Fruit fly (Drosophila melanogaster) whole organism, embryonic: ENCODE measurements around the gene CG1142.

Source experiments
- Atf6 ChIP-seq: fragments of 200-800 bp; sonication (Bioruptor generic); IDR thresholded peaks from 2 replicates; pipeline ENCODE4 v1.3.6; 2022; ENCODE audit warnings: missing biosample characterization, missing genetic modification characterization
- Awh ChIP-seq: fragments of 200-800 bp; sonication (Bioruptor generic); IDR thresholded peaks from 2 replicates; pipeline ENCODE4, ENCODE4 v1.3.6; 2022; ENCODE audit warnings: missing biosample characterization, missing genetic modification characterization
- CG10431 ChIP-seq: fragments of 200-800 bp; sonication (Bioruptor generic); optimal IDR thresholded peaks from 3 replicates; lab custom pipeline; 2018; ENCODE audit warnings: missing biosample characterization, mild to moderate bottlenecking, missing genetic modification characterization
- CG1233 ChIP-seq: fragments of 200-800 bp; sonication (Bioruptor generic); optimal IDR thresholded peaks from 4 replicates; lab custom pipeline; 2018; ENCODE audit warnings: missing biosample characterization, mild to moderate bottlenecking, missing genetic modification characterization
- CG12769 ChIP-seq: fragments of 200-800 bp; sonication (Bioruptor generic); optimal IDR thresholded peaks from 2 replicates; lab custom pipeline; 2019; ENCODE audit warnings: missing biosample characterization, mild to moderate bottlenecking, missing genetic modification characterization, moderate library complexity
- CG13894 ChIP-seq: fragments of 200-800 bp; sonication (Bioruptor generic); optimal IDR thresholded peaks from 3 replicates; lab custom pipeline; 2018; ENCODE audit warnings: missing biosample characterization, mild to moderate bottlenecking, missing genetic modification characterization, moderate library complexity
- CG15601 ChIP-seq: fragments of 200-800 bp; sonication (Bioruptor generic); optimal IDR thresholded peaks from 3 replicates; lab custom pipeline; 2019; ENCODE audit warnings: missing biosample characterization, mild to moderate bottlenecking, missing genetic modification characterization, moderate library complexity
- CG16815 ChIP-seq: fragments of 200-800 bp; sonication (Bioruptor generic); optimal IDR thresholded peaks from 3 replicates; lab custom pipeline; 2017; ENCODE audit warnings: missing biosample characterization, mild to moderate bottlenecking, missing genetic modification characterization
- CG18764 ChIP-seq: fragments of 200-800 bp; sonication (Bioruptor generic); optimal IDR thresholded peaks from 3 replicates; lab custom pipeline; 2016; ENCODE audit warnings: missing biosample characterization, missing genetic modification characterization
- CG30403 ChIP-seq: fragments of 200-800 bp; sonication (Bioruptor generic); optimal IDR thresholded peaks from 3 replicates; lab custom pipeline; 2016; ENCODE audit warnings: missing biosample characterization, missing genetic modification characterization
- CG32532 ChIP-seq: fragments of 200-800 bp; sonication (Bioruptor generic); IDR thresholded peaks from 2 replicates; pipeline ENCODE4 v1.3.6; 2022; ENCODE audit warnings: missing biosample characterization, missing genetic modification characterization
- CG3847 ChIP-seq: fragments of 200-800 bp; sonication (Bioruptor generic); IDR thresholded peaks from 2 replicates; pipeline ENCODE4 v1.3.6; 2022; ENCODE audit warnings: missing biosample characterization, missing genetic modification characterization
- CG4730 ChIP-seq: fragments of 200-800 bp; sonication (Bioruptor generic); IDR thresholded peaks from 2 replicates; pipeline ENCODE4 v1.3.6; 2022; ENCODE audit warnings: missing biosample characterization, missing genetic modification characterization
- CG7271 ChIP-seq: fragments of 200-800 bp; sonication (Bioruptor generic); optimal IDR thresholded peaks from 2 replicates; lab custom pipeline; 2018; ENCODE audit warnings: missing biosample characterization, mild to moderate bottlenecking, missing genetic modification characterization, moderate library complexity
- Dfd ChIP-seq, 2 experiments: fragments of >200 bp; optimal IDR thresholded peaks; 2 replicates each; lab custom pipeline; 2017; ENCODE audit warnings: missing biosample characterization in 2 of 2, missing genetic modification characterization in 2 of 2
- Eip74EF ChIP-seq, 2 experiments: fragments of 200-800 bp in 1 of 2; fragments of >200 bp in 1 of 2; sonication (Bioruptor generic) in 1 of 2; optimal IDR thresholded peaks; 2 replicates each; lab custom pipeline; 2017 to 2019; ENCODE audit warnings: missing biosample characterization in 2 of 2, missing genetic modification characterization in 2 of 2, mild to moderate bottlenecking in 1 of 2, moderate library complexity in 1 of 2
- Ets65A ChIP-seq: fragments of 200-800 bp; sonication (Bioruptor generic); peaks from one replicate; lab custom pipeline; 2016; ENCODE audit warnings: missing biosample characterization, missing genetic modification characterization
- Vsx1 ChIP-seq: fragments of 200-800 bp; sonication (Bioruptor generic); optimal IDR thresholded peaks from 2 replicates; lab custom pipeline; 2017; ENCODE audit warnings: missing biosample characterization, mild to moderate bottlenecking, missing genetic modification characterization, missing genetic modification reagents
- Xrp1 ChIP-seq: fragments of 200-800 bp; sonication (Bioruptor generic); IDR thresholded peaks from 2 replicates; pipeline ENCODE4 v1.3.6; 2022; ENCODE audit warnings: missing biosample characterization, missing genetic modification characterization
- abd-A ChIP-seq: fragments of 200-800 bp; sonication (Bioruptor generic); optimal IDR thresholded peaks from 3 replicates; lab custom pipeline; 2019; ENCODE audit warnings: missing biosample characterization, mild to moderate bottlenecking, missing genetic modification characterization, moderate library complexity
- bab2 ChIP-seq: fragments of 200-800 bp; sonication (Bioruptor generic); optimal IDR thresholded peaks from 2 replicates; lab custom pipeline; 2016; ENCODE audit warnings: missing biosample characterization, missing genetic modification characterization
- chinmo ChIP-seq: fragments of 200-800 bp; sonication (Bioruptor generic); IDR thresholded peaks from 4 replicates; pipeline ENCODE4 v1.3.6; 2022; ENCODE audit warnings: missing biosample characterization, missing genetic modification characterization; ENCODE audit not compliant: partially characterized antibody
- dan ChIP-seq: fragments of 200-800 bp; sonication (Bioruptor generic); IDR thresholded peaks from 2 replicates; pipeline ENCODE4 v1.3.6; 2022; ENCODE audit warnings: missing biosample characterization, missing genetic modification characterization
- dpn ChIP-seq, 2 experiments: fragments of 200-800 bp; sonication (Bioruptor generic); optimal IDR thresholded peaks; 3 replicates each; lab custom pipeline; 2016; ENCODE audit warnings: missing biosample characterization in 2 of 2, missing genetic modification characterization in 2 of 2
- grn ChIP-seq: fragments of 200-800 bp; sonication (Bioruptor generic); optimal IDR thresholded peaks from 3 replicates; lab custom pipeline; 2017; ENCODE audit warnings: missing biosample characterization, missing genetic modification characterization
- gsb-n ChIP-seq: fragments of 200-800 bp; sonication (Bioruptor generic); optimal IDR thresholded peaks from 3 replicates; lab custom pipeline; 2018; ENCODE audit warnings: missing biosample characterization, mild to moderate bottlenecking, missing genetic modification characterization
- ken ChIP-seq: fragments of 200-800 bp; sonication (Bioruptor generic); IDR thresholded peaks from 3 replicates; pipeline ENCODE4 v1.3.6; 2022; ENCODE audit warnings: missing biosample characterization, missing genetic modification characterization
- oc ChIP-seq: fragments of 200-800 bp; sonication (Bioruptor generic); optimal IDR thresholded peaks from 2 replicates; lab custom pipeline; 2018; ENCODE audit warnings: missing biosample characterization, mild to moderate bottlenecking, missing genetic modification characterization, moderate library complexity
- sd ChIP-seq: fragments of 200-800 bp; sonication (Bioruptor generic); optimal IDR thresholded peaks from 3 replicates; lab custom pipeline; 2018; ENCODE audit warnings: missing biosample characterization, mild to moderate bottlenecking, missing genetic modification characterization, moderate library complexity
- sisA ChIP-seq: fragments of 200-800 bp; sonication (Bioruptor generic); IDR thresholded peaks from 2 replicates; pipeline ENCODE4 v1.3.6; 2022; ENCODE audit warnings: missing biosample characterization, missing genetic modification characterization
- tio ChIP-seq: fragments of 200-800 bp; sonication (Bioruptor generic); optimal IDR thresholded peaks from 2 replicates; lab custom pipeline; 2017; ENCODE audit warnings: missing biosample characterization, missing genetic modification characterization, inconsistent platforms
- unpg ChIP-seq: fragments of 200-800 bp; sonication (Bioruptor generic); optimal IDR thresholded peaks from 3 replicates; lab custom pipeline; 2018; ENCODE audit warnings: missing biosample characterization, mild to moderate bottlenecking, missing genetic modification characterization, moderate library complexity
- vnd ChIP-seq: fragments of 200-800 bp; sonication (Bioruptor generic); IDR thresholded peaks from 3 replicates; pipeline ENCODE4 v1.3.6; 2022; ENCODE audit warnings: missing biosample characterization, missing genetic modification characterization; ENCODE audit not compliant: partially characterized antibody
- wor ChIP-seq: fragments of 200-800 bp; sonication (Bioruptor generic); IDR thresholded peaks from 2 replicates; pipeline ENCODE4 v1.3.6; 2022; ENCODE audit warnings: missing biosample characterization, missing genetic modification characterization

The CG1142 gene

DNA sequence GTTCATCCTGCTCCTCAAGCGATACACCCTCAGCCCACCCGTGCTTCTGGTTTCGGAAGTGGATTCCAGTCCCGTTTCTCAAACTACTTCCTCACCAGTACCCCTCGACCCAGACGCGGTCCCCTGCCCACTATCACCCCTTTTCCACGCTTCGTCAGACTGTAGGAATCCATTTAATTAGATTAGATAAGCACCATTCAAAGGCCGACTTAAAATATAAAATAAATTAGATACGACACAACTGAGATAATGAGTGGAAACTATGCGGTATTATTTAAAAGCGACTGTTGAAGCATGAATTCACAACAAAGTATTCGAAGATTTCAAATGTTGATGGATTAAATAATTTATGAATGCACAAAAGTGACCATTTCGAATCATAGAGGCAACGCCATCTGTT, 32.2 kb downstream of the CG1142 start:
- peak; percentile 51 for TF ChIP-seq abd-A
- TF ChIP-seq sd (tag; lab: Kevin White, UChicago), result peak; percentile 92
- peak; percentile 51; the same call in 1 of the 2 replicates for TF ChIP-seq Awh
- TF ChIP-seq CG12769, result peak; percentile 18
- TF ChIP-seq ken, result no peak

dm6 chr3R:7439306-7439810, 34.2 kb downstream of the CG1142 start, which contains the start of gene CG14598:
Gene CG14598, plus strand, starts transcription at chr3R:7439760.
- TF ChIP-seq CG32532 (GFP tag; lab: Robert Waterston, UW) (peak; percentile 40; the same call in 1 of the 2 replicates), Ets65A (peak; percentile 83), Xrp1 (GFP tag; lab: Robert Waterston, UW) (no peak), chinmo (GFP tag; lab: Robert Waterston, UW) (peak; percentile 72; the same call in 1 of the 4 replicates)

dm6 chr3R:7438869-7439268, 34.7 kb downstream of the CG1142 start:
- peak; percentile 2 for TF ChIP-seq CG12769
- TF ChIP-seq CG13894, result peak; percentile 28
- TF ChIP-seq CG1233, result no peak
- no peak for TF ChIP-seq sisA (GFP tag; lab: Robert Waterston, UW)
- no peak for TF ChIP-seq CG15601 (tag; lab: Kevin White, UChicago)
- no peak for TF ChIP-seq Vsx1 (GFP tag; lab: Kevin White, UChicago)
- no peak for TF ChIP-seq vnd (GFP tag; lab: Robert Waterston, UW)
- peak; percentile 84 for TF ChIP-seq abd-A
- TF ChIP-seq CG4730, result no peak
- TF ChIP-seq unpg (GFP tag; lab: Kevin White, UChicago), result no peak
- no peak for TF ChIP-seq CG18764 (GFP tag; lab: Kevin White, UChicago)
- no peak for TF ChIP-seq CG16815 (GFP tag; lab: Kevin White, UChicago)
- TF ChIP-seq sd (tag; lab: Kevin White, UChicago), result peak; percentile 24
- TF ChIP-seq Dfd (GFP tag; optimal IDR thresholded peaks at IDR 0.05; lab: Kevin White, UChicago), result no peak
- TF ChIP-seq chinmo (GFP tag; lab: Robert Waterston, UW), result peak; percentile 12; the same call in 1 of the 4 replicates
- TF ChIP-seq CG30403 (GFP tag; lab: Kevin White, UChicago), result no peak
- no peak for TF ChIP-seq CG10431 (GFP tag; lab: Kevin White, UChicago)
- TF ChIP-seq tio (GFP tag; lab: Kevin White, UChicago), result no peak
- TF ChIP-seq bab2 (GFP tag; lab: Kevin White, UChicago), result no peak
- TF ChIP-seq wor (GFP tag; lab: Robert Waterston, UW), result no peak
- TF ChIP-seq dpn (GFP tag; optimal IDR thresholded peaks at IDR 0.05; lab: Kevin White, UChicago), result no peak
- TF ChIP-seq CG7271 (tag; lab: Kevin White, UChicago), result no peak
- peak; percentile 64 for TF ChIP-seq grn (GFP tag; lab: Kevin White, UChicago)
- no peak for TF ChIP-seq CG3847 (GFP tag; lab: Robert Waterston, UW)
- no peak for TF ChIP-seq Eip74EF (GFP tag; optimal IDR thresholded peaks at IDR 0.05; lab: Kevin White, UChicago)
- no peak for TF ChIP-seq dan
- TF ChIP-seq Atf6 (GFP tag; lab: Robert Waterston, UW), result no peak
- no peak for TF ChIP-seq gsb-n (tag; lab: Kevin White, UChicago)
- TF ChIP-seq oc (tag; lab: Kevin White, UChicago), result peak; percentile 10
